Worm (Caenorhabditis elegans) whole organism, L1 larva: ENCODE data around the gene del-5.

Source experiments
- elt-2 ChIP-seq: sonication (generic microtip); optimal IDR thresholded peaks from 2 replicates; lab custom pipeline; 2016; ENCODE audit warnings: missing genetic modification characterization, mild to moderate bottlenecking, inconsistent platforms, missing compliant biosample characterization, missing genetic modification reagents
- nhr-85 ChIP-seq: sonication (generic microtip); peaks from one replicate; lab custom pipeline; 2016; ENCODE audit warnings: missing genetic modification characterization, inconsistent platforms, missing compliant biosample characterization
- snu-23 ChIP-seq: sonication (generic microtip); optimal IDR thresholded peaks from 2 replicates; lab custom pipeline; 2016; ENCODE audit warnings: missing genetic modification characterization, missing compliant biosample characterization

ce11 chrX:11031047-11031695 lies 23.2 kb upstream of the del-5 start:
- TF ChIP-seq nhr-85 (tag; lab: Kevin White, UChicago), result peak; percentile 97
- peak; percentile 65 for TF ChIP-seq elt-2 (tag; lab: Kevin White, UChicago)
- TF ChIP-seq snu-23 (GFP tag; lab: Kevin White, UChicago), result peak; percentile 97
